Worm (Caenorhabditis elegans): ENCODE results near the gene lron-13.

Gene lron-13

DNA sequence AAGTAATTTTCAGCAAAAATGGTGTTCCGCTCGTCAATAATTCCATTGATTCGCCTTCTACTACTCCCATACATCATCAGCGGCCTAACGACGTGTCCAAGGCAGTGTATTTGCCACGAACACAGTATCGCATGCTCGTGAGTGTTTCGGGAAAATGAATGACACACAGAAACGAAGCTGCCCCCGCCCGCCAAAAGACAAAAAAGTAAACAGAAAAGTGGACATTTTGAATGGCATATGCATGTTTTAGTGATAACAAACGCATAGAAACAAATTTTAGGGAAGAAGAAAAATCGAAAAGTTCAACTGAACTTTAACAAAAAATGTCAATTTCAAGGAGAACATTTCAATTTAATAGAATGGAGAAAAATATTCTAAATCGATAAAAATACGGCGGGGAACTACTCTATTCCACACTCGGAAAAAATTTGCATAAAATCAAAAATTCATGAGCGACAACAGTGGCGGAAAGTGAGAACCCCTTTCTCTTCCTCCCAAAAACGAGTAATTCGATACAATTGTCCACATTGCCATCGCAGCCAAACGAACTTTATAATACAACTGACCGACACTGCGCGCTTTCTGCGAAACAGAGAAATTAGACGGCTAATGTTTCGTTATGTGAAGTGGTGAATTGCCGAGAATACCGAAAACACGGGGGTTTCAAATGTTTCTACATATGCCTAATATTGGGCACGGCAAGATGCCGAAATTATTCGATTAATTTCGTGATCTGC, 1.4 kb downstream of the lron-13 start:
- TF ChIP-seq unc-62 (GFP tag; optimal IDR thresholded peaks at IDR 0.05), result no peak

DNA sequence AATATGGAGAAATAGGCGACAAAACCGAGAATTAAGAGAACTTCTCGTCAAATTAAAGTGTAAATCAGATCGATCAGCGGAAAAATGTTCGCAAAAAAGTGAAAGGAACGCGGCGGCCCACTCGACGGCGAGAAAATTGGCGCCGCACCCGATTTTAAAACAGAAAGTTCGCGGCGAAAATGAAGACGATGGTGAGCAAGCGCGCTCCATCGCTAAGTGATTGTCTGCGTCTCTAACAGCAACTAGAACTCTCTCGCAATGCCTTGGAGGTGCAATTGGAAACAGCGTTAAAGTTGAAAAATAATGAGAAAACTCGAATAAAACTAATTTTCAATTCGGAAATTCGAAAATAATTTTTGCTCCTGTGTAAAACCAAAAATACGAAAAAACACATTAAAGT, 2.8 kb downstream of the lron-13 start:
- no peak for TF ChIP-seq unc-62 (GFP tag; optimal IDR thresholded peaks at IDR 0.05)

DNA sequence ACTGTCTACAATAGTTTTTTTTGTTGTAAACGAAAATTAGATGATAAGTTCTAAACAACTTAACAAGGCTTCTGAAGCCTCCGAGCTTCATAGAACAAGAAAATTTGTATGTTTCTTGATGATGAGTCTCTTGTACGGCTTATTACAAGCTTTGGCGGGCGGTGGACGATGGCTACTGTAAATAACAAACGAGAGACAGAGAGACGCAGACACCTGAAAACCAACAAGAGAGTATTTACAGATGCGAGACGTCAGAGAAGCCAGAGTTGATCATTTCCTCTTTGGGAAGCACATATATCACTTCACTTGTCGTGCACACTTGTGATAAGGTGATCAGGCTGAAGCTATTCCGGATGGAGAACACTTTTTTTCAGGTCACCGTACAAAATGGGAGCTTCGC, 3.6 kb downstream of the lron-13 start:
- TF ChIP-seq unc-62 (GFP tag; optimal IDR thresholded peaks at IDR 0.05), result no peak

DNA sequence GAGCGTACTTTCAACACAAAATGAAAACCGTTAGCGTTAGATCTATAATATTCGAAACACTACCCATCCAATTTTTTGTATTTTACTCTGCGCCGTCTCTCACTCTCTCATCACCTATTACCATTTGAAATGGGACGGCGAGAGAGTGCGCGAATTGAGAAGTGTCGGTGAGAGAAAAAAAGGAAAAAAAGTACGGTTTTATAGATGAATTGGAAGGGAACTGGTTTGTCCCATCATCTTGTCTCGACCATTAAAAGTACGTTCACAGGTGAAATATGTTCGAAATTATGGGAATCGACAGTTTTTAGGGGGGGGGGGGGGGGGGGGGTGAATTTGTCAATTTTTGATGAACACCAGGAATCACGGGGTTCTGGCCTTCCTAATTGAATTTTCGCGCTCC, 7.5 kb downstream of the lron-13 start:
- no peak for TF ChIP-seq unc-62 (GFP tag; optimal IDR thresholded peaks at IDR 0.05)

DNA sequence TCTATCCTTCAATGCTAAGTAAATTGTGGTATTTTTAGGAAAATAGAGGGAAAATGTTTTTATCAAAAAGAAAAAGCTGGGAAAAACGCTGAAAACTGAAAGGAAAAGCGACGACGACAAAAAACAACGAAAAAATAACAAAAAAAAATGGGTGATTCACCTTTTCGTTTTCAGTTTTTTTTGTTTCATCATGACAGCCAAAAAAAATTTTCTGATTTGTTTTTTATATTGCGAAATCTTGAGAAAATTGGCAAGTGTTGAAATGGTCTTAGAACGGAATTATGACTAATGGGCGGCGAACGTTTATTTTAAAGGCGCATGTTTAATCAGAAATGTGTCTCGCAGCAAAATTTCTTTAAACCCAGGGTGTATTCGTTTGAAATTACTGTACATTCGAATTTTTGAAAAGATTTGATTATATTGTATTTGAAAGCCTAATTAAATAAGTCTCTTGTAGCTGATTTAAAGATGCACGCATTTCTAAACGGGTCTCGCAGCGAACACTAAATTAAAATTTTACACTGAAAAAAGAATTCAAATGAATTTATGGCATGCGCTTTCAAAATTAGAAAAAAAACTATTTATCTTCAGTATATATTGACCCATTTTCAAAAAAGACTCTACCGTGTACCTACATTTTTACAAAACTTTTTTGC, 8.6 kb downstream of the lron-13 start:
- TF ChIP-seq unc-62 (GFP tag; optimal IDR thresholded peaks at IDR 0.05), result no peak

DNA sequence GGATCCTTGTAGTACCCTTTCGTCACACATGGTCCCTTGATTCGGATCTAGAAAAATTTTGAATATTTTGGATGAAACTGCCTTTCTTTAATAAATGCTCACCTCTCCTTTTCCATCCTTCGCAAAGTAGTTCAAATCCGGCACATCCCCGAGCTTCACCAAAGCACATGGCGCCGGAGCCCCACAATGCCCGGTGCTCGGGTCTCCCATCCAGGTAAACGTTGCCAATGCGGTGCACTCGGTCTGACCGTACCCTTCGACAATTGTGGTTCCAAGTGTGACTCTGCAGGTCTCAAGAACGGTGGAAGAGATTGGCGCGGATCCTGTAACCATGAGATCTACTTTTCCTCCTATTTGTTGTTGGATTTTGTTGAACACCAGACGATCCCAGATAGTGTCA, 13.6 kb downstream of the lron-13 start:
- no peak for TF ChIP-seq unc-62 (GFP tag; optimal IDR thresholded peaks at IDR 0.05)

DNA sequence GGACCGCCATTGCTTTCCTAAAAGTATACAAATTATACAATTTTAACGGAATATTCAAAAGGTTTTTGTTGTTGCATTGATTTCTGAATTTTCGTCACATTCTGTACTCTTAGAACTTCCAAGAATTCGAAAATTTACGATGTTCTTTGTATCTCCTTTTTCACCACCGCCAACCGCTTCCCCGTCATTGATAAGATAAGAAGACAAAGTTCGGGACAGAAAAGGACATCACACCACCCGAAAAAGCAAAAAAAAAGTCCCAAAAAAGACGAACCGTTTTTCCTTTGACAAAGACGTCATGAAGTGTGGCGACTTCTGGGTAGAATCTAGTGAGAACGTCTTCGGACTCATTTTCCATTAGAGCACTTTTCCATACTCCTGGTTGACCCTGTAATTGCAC, 15.2 kb downstream of the lron-13 start:
- no peak for TF ChIP-seq unc-62 (GFP tag; optimal IDR thresholded peaks at IDR 0.05)

DNA sequence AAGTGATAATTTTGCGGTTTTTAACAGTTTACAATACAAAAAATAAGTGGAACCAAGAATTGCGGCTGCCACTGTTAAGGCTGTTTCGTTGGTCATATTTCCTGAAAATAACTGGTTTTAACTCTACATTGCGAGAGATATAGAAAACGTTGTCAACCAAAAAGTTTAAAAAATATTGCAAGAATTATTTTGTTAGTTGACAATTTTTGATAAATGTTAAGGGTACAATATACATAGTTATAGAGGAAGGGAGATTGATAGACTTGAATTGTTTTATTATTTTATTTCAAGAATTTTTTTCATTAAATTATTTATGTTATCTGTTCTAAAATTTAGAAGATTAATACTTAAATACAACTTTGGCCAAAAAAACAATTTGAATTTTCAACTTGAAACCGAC, 16.2 kb downstream of the lron-13 start, which contains the start of gene acs-5:
Gene acs-5, minus strand, starts transcription at position 101 of the 400 bp plus-strand sequence.
- no peak for TF ChIP-seq unc-62 (GFP tag; optimal IDR thresholded peaks at IDR 0.05)

DNA sequence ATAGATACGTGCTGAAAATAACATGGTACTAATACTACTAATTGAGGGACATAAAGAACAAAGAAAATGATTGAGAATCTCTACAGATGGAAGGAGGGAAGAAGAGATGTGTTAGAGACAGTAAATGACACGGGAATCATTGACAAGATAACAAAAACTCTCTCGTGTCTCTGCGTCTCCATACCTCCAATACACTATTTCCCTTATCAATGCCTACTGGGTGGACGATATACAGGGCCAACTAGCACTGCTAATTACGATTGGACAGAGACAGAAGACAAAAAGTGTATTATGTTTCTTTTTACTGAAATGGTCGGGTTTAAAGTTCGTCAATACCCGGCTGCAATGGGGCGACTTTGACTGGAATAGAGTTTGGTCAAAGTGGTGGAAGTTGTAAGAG, 17.4 kb downstream of the lron-13 start:
- TF ChIP-seq unc-62 (GFP tag; optimal IDR thresholded peaks at IDR 0.05), result no peak

DNA sequence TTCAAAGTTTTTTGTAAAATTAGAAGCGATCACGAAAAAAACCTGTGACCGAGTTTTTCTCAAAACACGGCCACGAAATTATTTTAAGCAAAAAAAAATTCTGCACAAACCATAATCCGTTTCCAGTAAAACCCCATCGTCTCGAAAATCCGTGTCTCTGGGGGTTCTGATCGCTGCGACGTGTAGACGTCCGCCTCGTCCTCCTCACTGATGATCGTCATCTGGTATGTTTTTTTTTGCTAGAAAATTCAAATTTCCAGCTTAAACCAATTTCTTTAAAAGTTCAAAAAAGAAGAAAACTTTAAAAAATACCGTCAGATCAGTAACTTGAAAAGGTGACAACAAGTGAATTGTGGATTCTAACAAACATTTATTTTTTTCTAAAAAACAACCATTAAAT, 19.3 kb downstream of the lron-13 start, which contains the start of gene Y76A2B.4:
Gene Y76A2B.4, minus strand, starts transcription at position 241 of the 400 bp plus-strand sequence.
- no peak for TF ChIP-seq unc-62 (GFP tag; optimal IDR thresholded peaks at IDR 0.05)

DNA sequence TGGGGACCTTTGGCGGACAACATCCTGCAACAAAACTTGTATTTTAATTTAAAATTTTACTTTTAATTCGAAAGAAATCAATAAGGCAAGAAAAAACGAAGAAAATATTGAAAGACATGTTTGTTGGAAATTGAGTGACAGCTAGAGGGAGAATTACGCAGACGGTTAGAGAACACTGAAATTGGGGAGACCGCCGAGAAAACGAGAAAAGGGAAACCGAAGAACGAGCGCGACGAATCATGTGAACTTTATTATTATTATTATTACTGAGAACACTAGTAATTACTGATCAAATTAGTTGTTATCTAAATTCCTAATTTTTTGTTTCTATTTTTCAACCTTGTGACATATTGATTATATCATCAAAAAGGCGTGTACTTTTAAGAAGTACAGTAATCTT, 21.7 kb downstream of the lron-13 start, which contains the start of gene mmad-1:
Gene mmad-1, minus strand, starts transcription at position 24 of the 400 bp plus-strand sequence.
- TF ChIP-seq unc-62 (GFP tag; optimal IDR thresholded peaks at IDR 0.05), result no peak

DNA sequence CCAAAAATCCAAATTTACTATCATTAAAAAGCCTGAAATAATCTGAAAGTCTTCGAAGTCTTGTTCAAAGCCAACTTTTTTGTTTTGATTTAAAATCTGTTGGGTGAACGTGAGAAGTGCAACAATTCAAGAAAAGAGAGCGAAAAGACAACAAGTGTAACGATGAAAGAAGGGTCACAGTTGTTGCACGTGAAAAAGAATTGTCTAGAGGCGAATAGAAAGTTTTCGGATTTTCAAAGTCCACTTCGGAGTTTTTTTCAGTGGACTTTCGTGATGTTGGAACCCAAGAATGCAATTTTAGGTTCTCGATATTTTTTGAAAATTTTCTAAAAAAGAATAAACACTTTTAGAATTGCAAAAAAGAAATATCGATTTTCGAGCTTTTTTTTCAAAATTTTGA, 22.7 kb downstream of the lron-13 start:
- TF ChIP-seq unc-62 (GFP tag; optimal IDR thresholded peaks at IDR 0.05), result no peak

DNA sequence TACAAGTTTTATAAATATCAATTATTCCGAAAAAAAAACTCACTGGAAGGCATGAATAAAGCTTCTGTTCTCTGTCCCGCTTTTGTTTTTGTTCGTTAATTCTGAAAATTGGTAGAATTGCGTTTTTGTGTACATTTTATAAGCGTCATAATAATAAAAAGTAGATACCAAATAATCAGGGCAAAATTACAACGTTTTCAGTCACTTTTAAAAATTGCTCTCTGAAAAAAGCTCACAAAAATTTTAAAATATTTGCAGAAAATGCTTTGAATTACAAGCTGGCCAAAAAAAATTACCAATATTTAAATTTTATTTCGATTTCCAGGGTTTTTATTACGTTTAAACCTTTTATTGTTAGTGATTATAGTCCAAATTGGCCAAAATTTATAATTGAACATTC, 28.0 kb downstream of the lron-13 start, which contains the start of gene scav-2:
Gene scav-2, minus strand, starts transcription at position 101 of the 400 bp plus-strand sequence.
- TF ChIP-seq unc-62 (GFP tag; optimal IDR thresholded peaks at IDR 0.05), result no peak

DNA sequence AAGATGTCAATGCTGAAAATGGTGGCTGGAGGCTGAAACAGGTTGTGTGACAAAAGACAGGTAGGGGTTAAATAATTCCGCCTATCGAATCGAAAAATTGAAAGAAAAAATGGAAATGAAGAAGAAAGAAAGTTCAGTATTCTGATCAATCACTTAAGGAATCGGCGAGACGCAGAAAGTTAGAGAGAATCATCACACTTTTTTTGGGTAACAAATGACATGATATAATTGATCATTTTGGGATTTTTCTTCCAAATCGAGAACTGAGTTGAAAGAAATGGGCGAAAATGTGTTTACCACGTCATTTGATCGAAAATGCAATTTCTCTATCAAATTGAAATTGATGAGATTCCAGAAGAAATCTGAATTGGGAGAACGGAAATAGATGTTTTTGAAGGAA, 28.8 kb downstream of the lron-13 start:
- TF ChIP-seq unc-62 (GFP tag; optimal IDR thresholded peaks at IDR 0.05), result no peak

DNA sequence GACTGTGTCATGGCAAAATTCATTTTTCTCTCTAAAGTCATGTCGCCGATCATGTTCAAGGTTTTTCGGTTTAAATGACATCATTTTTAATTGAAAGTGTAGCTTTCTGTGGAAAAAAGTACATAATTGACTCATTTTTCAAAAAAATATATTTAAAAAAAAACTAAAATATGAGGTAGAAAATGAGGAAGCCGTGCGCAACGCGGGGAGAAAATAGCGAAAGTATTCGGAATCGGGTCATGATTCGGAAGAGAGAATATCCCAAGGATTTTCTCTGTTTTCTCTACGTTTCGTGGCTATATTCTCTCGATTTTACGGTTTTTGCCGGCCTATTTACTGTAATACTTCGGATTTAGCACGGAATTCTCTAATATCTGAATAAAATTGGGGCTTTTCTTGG, 33.5 kb downstream of the lron-13 start:
- no peak for TF ChIP-seq unc-62 (GFP tag; optimal IDR thresholded peaks at IDR 0.05)

DNA sequence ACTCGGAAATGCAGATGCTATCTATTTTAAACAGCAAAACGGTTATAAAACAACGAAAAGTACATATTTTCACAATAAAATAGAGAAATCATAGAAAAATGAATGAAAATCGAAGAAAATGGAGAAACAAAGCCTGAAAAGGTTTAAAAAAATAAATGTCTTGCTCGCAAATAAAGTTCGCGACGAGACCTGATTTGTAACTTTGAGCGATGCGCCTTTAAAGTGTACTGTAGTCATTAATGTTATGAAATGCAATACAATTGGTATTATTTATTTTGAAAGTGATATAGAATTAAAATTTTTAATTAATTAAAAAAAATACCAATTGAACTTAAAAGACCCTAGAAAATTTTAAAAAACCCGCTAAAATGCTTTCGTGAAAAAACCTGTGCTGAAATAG, 34.0 kb downstream of the lron-13 start:
- no peak for TF ChIP-seq unc-62 (GFP tag; optimal IDR thresholded peaks at IDR 0.05)

DNA sequence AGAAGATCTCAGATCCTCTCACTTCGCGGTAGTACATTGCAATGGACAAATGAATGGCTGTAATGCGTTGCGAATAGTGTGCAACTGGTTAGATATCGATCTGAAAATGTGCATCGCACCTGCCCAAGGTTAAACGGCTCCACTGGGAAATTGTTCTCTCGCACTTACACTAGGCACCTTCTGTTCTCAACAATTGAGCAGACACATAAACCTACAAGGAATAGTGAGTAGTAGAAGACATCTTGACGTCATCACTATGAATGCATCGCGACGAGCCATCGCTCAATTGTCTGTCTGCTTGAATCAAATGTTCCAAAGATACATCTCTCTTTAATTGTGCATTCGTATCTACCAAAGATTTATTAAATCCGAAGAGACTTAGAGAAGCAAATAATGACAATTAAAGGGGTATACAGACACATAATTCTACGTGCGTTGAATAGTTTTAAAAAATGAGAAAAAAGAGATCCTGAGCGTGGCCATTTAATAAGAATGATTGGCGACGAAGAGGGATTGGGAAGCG, 35.8 kb downstream of the lron-13 start, which contains the start of gene T05D4.2:
Gene T05D4.2, minus strand, starts transcription at position 83 of the 523 bp plus-strand sequence.
- TF ChIP-seq unc-62 (GFP tag; optimal IDR thresholded peaks at IDR 0.05), result no peak

Data from whole organism, dauer.